Worm (Caenorhabditis elegans) whole organism, L4 larva: ENCODE data around the gene col-69.

ENCODE experiments used
- D1046.2 ChIP-seq: fragments of 200-800 bp; sonication (Bioruptor generic); IDR thresholded peaks from 2 replicates; pipeline ENCODE4 v1.3.6; 2022; ENCODE audit warnings: missing genetic modification characterization, missing compliant biosample characterization
- F37D6.2 ChIP-seq: sonication (generic microtip); optimal IDR thresholded peaks from 2 replicates; lab custom pipeline; 2016; ENCODE audit warnings: mild to moderate bottlenecking, missing genetic modification characterization, missing compliant biosample characterization
- F44E2.7 ChIP-seq: fragments of 200-800 bp; sonication (Bioruptor generic); IDR thresholded peaks from 2 replicates; pipeline ENCODE4 v2.1.2; 2022; ENCODE audit warnings: missing genetic modification characterization, missing compliant biosample characterization
- T20F7.1 ChIP-seq: fragments of 200-800 bp; sonication (Bioruptor generic); optimal IDR thresholded peaks from 2 replicates; lab custom pipeline; 2018; ENCODE audit warnings: mild to moderate bottlenecking, missing genetic modification characterization, missing compliant biosample characterization
- Y5F2A.4 ChIP-seq: fragments of 200-800 bp; sonication (Bioruptor generic); optimal IDR thresholded peaks from 2 replicates; lab custom pipeline; 2018; ENCODE audit warnings: mild to moderate bottlenecking, missing genetic modification characterization, missing compliant biosample characterization
- aha-1 ChIP-seq: fragments of 150-350 bp; peaks from one replicate; lab custom pipeline; 2014; ENCODE audit warnings: missing biosample characterization, missing genetic modification characterization
- aly-2 ChIP-seq: sonication (generic microtip); optimal IDR thresholded peaks from 2 replicates; lab custom pipeline; 2018; ENCODE audit warnings: missing biosample characterization, missing genetic modification characterization
- ceh-28 ChIP-seq: fragments of 150-350 bp; optimal IDR thresholded peaks from 2 replicates; lab custom pipeline; 2014; ENCODE audit warnings: missing biosample characterization, missing genetic modification reagents, missing genetic modification characterization
- dmd-6 ChIP-seq: fragments of 200-800 bp; sonication (Bioruptor generic); IDR thresholded peaks from 2 replicates; pipeline ENCODE4 v1.3.6; 2022; ENCODE audit warnings: missing genetic modification reagents, missing genetic modification characterization, missing compliant biosample characterization
- dpl-1 ChIP-seq: fragments of 150-350 bp; optimal IDR thresholded peaks from 2 replicates; lab custom pipeline; 2014; ENCODE audit warnings: missing biosample characterization, missing genetic modification reagents, missing genetic modification characterization
- fkh-10 ChIP-seq: fragments of 150-350 bp; optimal IDR thresholded peaks from 2 replicates; lab custom pipeline; 2014; ENCODE audit warnings: missing biosample characterization, missing genetic modification reagents, missing genetic modification characterization
- fos-1 ChIP-seq: fragments of 150-350 bp; optimal IDR thresholded peaks from 2 replicates; lab custom pipeline; 2014; ENCODE audit warnings: missing biosample characterization, missing genetic modification characterization
- gei-8 ChIP-seq: fragments of 200-800 bp; sonication (Bioruptor generic); optimal IDR thresholded peaks from 2 replicates; lab custom pipeline; 2018; ENCODE audit warnings: mild to moderate bottlenecking, missing genetic modification characterization, missing compliant biosample characterization
- hif-1 ChIP-seq, 2 experiments: sonication (generic microtip); optimal IDR thresholded peaks; 2 replicates each; lab custom pipeline; 2016 to 2017; ENCODE audit warnings: missing compliant biosample characterization in 2 of 2, missing genetic modification characterization in 2 of 2, missing genetic modification reagents in 2 of 2, missing genotype in 2 of 2, mild to moderate bottlenecking in 1 of 2
- hlh-11 ChIP-seq: fragments of 200-800 bp; sonication (Bioruptor generic); optimal IDR thresholded peaks from 2 replicates; lab custom pipeline; 2018; ENCODE audit warnings: mild to moderate bottlenecking, missing genetic modification characterization, missing compliant biosample characterization
- hlh-30 ChIP-seq: sonication (generic microtip); optimal IDR thresholded peaks from 2 replicates; lab custom pipeline; 2017; ENCODE audit warnings: antibody characterized with exemption, mild to moderate bottlenecking, missing genetic modification characterization, missing compliant biosample characterization; ENCODE audit not compliant: insufficient read depth
- hmg-1.1 ChIP-seq: fragments of 200-800 bp; sonication (Bioruptor generic); IDR thresholded peaks from 2 replicates; pipeline ENCODE4 v1.3.6; 2022; ENCODE audit warnings: missing genetic modification reagents, missing genetic modification characterization, missing compliant biosample characterization
- lsy-2 ChIP-seq, 2 experiments: fragments of 150-350 bp in 1 of 2; sonication (generic microtip) in 1 of 2; optimal IDR thresholded peaks; 2 replicates each; lab custom pipeline; 2014 to 2017; ENCODE audit warnings: missing biosample characterization in 2 of 2, missing genetic modification characterization in 2 of 2
- madf-9 ChIP-seq: fragments of 200-800 bp; sonication (Bioruptor generic); conservative IDR thresholded peaks from 2 replicates; pipeline ENCODE4 v1.3.6; 2022; ENCODE audit warnings: missing genetic modification reagents, missing genetic modification characterization, missing compliant biosample characterization
- mdl-1 ChIP-seq, 2 experiments: fragments of 150-350 bp in 1 of 2; sonication (generic microtip) in 1 of 2; optimal IDR thresholded peaks; 2 replicates each; lab custom pipeline; 2014 to 2017; ENCODE audit warnings: missing biosample characterization in 2 of 2, missing genetic modification characterization in 2 of 2
- mdt-29 ChIP-seq: fragments of 200-800 bp; sonication (Bioruptor generic); IDR thresholded peaks from 2 replicates; pipeline ENCODE4 v1.3.6; 2022; ENCODE audit warnings: missing genetic modification reagents, missing genetic modification characterization, missing compliant biosample characterization
- mep-1 ChIP-seq: fragments of 150-350 bp; sonication (generic microtip); optimal IDR thresholded peaks from 3 replicates; lab custom pipeline; 2014; ENCODE audit warnings: missing biosample characterization, missing genetic modification characterization
- mxl-2 ChIP-seq: fragments of 200-800 bp; sonication (Bioruptor generic); conservative IDR thresholded peaks from 2 replicates; pipeline ENCODE4 v1.3.6; 2022; ENCODE audit warnings: missing genetic modification reagents, missing genetic modification characterization, missing compliant biosample characterization
- nhr-11 ChIP-seq: fragments of 150-350 bp; optimal IDR thresholded peaks from 2 replicates; lab custom pipeline; 2014; ENCODE audit warnings: missing biosample characterization, missing genetic modification characterization
- nhr-28 ChIP-seq: fragments of 150-350 bp; optimal IDR thresholded peaks from 2 replicates; lab custom pipeline; 2014; ENCODE audit warnings: missing biosample characterization, missing genetic modification characterization
- nhr-76 ChIP-seq: fragments of 150-350 bp; optimal IDR thresholded peaks from 2 replicates; lab custom pipeline; 2014; ENCODE audit warnings: missing biosample characterization, missing genetic modification characterization
- nhr-77 ChIP-seq: fragments of 150-350 bp; optimal IDR thresholded peaks from 2 replicates; lab custom pipeline; 2014; ENCODE audit warnings: missing biosample characterization, missing genetic modification characterization
- pha-4 ChIP-seq, 2 experiments: fragments of 150-350 bp in 1 of 2; fragments of 200-800 bp in 1 of 2; sonication (Bioruptor generic) in 1 of 2; IDR thresholded peaks in 1 of 2; optimal IDR thresholded peaks in 1 of 2; 2 replicates each; pipeline versions ENCODE4 v1.3.6 to Lab custom; 2014 to 2022; ENCODE audit warnings: missing genetic modification characterization in 2 of 2, missing genetic modification reagents in 2 of 2, missing biosample characterization in 1 of 2, missing compliant biosample characterization in 1 of 2
- php-3 ChIP-seq: fragments of 200-800 bp; sonication (Bioruptor generic); IDR thresholded peaks from 2 replicates; pipeline ENCODE4 v1.3.6; 2022; ENCODE audit warnings: missing genetic modification reagents, missing genetic modification characterization, missing compliant biosample characterization
- rbr-2 ChIP-seq: sonication (generic microtip); optimal IDR thresholded peaks from 2 replicates; lab custom pipeline; 2016; ENCODE audit warnings: missing genotype, missing genetic modification characterization, missing compliant biosample characterization
- sdz-12 ChIP-seq: fragments of 200-800 bp; sonication (Bioruptor generic); optimal IDR thresholded peaks from 2 replicates; lab custom pipeline; 2018; ENCODE audit warnings: mild to moderate bottlenecking, missing genetic modification characterization, missing compliant biosample characterization
- snpc-1.2 ChIP-seq: fragments of 200-800 bp; sonication (Bioruptor generic); IDR thresholded peaks from 2 replicates; pipeline ENCODE4 v1.3.6; 2022; ENCODE audit warnings: missing genetic modification reagents, missing genetic modification characterization, missing compliant biosample characterization
- snpc-4 ChIP-seq: fragments of 150-350 bp; optimal IDR thresholded peaks from 2 replicates; lab custom pipeline; 2014; ENCODE audit warnings: missing biosample characterization, missing genetic modification characterization
- spr-3 ChIP-seq: fragments of 200-800 bp; sonication (Bioruptor generic); optimal IDR thresholded peaks from 2 replicates; lab custom pipeline; 2018; ENCODE audit warnings: mild to moderate bottlenecking, missing genetic modification characterization, missing compliant biosample characterization
- unc-62 ChIP-seq, 3 experiments: fragments of 150-350 bp in 1 of 3; sonication (generic microtip); optimal IDR thresholded peaks in 2 of 3; peaks in 1 of 3; 1 replicate in 1 of 3; 2 replicates in 2 of 3; lab custom pipeline; 2014 to 2017; ENCODE audit warnings: missing biosample characterization in 3 of 3, missing genetic modification characterization in 3 of 3, missing genetic modification reagents in 3 of 3, missing genotype in 1 of 3
- vab-7 ChIP-seq: fragments of 200-800 bp; sonication (Bioruptor generic); IDR thresholded peaks from 2 replicates; pipeline ENCODE4 v1.3.6; 2022; ENCODE audit warnings: missing genetic modification reagents, missing genetic modification characterization, missing compliant biosample characterization
- zfp-2 ChIP-seq: sonication (generic microtip); optimal IDR thresholded peaks from 2 replicates; lab custom pipeline; 2016; ENCODE audit warnings: mild to moderate bottlenecking, missing genetic modification characterization, missing compliant biosample characterization
- zip-11 ChIP-seq: fragments of 200-800 bp; sonication (Bioruptor generic); IDR thresholded peaks from 2 replicates; pipeline ENCODE4 v1.3.6; 2022; ENCODE audit warnings: missing genetic modification characterization, missing compliant biosample characterization

col-69 gene

DNA sequence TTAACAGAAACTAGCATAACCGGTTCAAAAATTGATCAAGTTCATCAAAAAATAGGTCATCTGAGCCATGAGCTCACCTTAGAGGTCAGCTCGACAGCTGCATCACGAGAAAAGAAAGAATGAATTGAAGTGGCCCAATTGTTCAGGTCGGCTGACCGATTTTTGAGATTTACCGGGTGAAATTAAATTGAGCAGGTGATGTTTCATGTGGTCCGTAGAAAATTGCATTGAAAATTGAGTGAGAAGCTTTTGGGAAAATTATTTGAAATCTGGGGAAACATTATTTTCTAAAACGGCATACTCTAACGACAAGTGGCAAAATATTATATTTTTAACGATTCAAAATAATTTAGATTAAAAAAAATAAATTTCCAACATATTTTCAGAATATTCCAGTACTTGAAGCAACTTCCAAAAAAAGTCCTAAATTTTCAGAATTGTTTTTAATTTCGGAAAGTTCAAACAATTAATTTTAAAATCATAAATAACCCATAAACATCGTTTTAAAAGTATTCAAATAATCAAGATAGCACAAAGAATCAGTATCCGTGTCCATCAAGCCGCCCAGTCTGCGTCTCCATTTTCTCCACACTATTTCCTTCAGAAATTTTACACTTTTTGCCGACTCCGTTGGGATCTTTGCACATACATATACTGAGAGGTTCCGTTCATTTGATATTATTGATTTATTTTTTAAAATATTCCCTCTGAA, 20.2 kb upstream of the col-69 start, which contains the start of gene sgcb-1:
Gene sgcb-1, plus strand, starts transcription at position 662 of the 712 bp plus-strand sequence.
- TF ChIP-seq hlh-11 (tag; lab: Kevin White, UChicago) (peak; percentile 6), snpc-4 (tag; lab: Kevin White, UChicago) (no peak), mep-1 (no peak), unc-62 (GFP tag; optimal IDR thresholded peaks at IDR 0.05 in 1 of 2; lab: Kevin White, UChicago) (no peak), unc-62 (tag; optimal IDR thresholded peaks at IDR 0.05; lab: Kevin White, UChicago) (no peak), dmd-6 (GFP tag; lab: Robert Waterston, UW) (no peak), aha-1 (tag; lab: Kevin White, UChicago) (peak; percentile 56), hlh-30 (peak; percentile 24)
- TF ChIP-seq, all 104 proteins: peak for 3

DNA sequence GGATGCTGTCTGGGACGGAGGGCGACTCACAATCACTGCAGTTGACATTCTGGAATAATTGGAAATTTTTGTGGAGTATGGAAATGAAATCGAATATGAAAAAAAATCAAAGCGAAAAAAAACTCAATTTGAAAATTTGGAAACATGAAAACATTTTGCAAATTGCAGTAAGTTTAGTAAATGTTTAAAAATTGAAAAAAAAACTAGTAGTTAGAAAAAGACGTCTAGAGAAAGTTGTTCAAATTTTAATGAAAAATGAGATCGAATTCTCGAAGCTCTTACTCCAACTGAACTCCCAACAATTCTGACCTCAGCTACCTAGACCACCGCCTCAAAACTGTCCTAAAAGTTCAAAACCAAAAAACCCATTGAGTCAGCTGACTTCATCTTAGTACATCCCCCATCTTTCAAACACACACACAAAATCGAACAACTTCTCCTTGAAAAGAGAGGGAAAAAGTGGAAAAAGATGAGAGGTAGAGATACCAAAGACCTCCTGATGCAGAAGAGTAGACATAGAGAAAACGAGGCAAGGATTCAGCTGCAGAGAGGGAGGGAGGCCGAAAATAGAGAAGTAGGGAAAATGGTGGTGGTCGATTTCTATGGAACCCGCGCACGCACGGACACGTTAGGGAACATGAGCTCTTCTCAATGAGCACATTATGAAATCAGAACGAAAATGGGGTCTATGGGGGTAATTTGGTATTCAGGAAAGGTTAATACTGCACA, 17.7 kb upstream of the col-69 start, which contains the start of gene K01A2.10:
Gene K01A2.10, minus strand, starts transcription at position 51 of the 729 bp plus-strand sequence.
- TF ChIP-seq gei-8 (GFP tag; lab: Kevin White, UChicago) (no peak), unc-62 (GFP tag; optimal IDR thresholded peaks at IDR 0.05 in 1 of 2; lab: Kevin White, UChicago) (peak in 1 of 2 experiments; percentile 55), unc-62 (tag; optimal IDR thresholded peaks at IDR 0.05; lab: Kevin White, UChicago) (no peak), nhr-11 (tag; lab: Kevin White, UChicago) (peak; percentile 42), fkh-10 (GFP tag; lab: Kevin White, UChicago) (peak; percentile 2), F37D6.2 (tag; lab: Kevin White, UChicago) (no peak), hlh-30 (peak; percentile 92), sdz-12 (GFP tag; lab: Kevin White, UChicago) (no peak), ceh-28 (peak; percentile 11), hif-1 (tag; optimal IDR thresholded peaks at IDR 0.05; lab: Kevin White, UChicago) (peak in 1 of 2 experiments; percentile 21), snpc-1.2 (GFP tag; lab: Robert Waterston, UW) (no peak), zip-11 (no peak), hmg-1.1 (GFP tag; lab: Robert Waterston, UW) (peak; percentile 60), dpl-1 (peak; percentile 10), aly-2 (no peak), hlh-11 (tag; lab: Kevin White, UChicago) (peak; percentile 32), vab-7 (GFP tag; lab: Robert Waterston, UW) (no peak), nhr-76 (tag; lab: Kevin White, UChicago) (no peak), T20F7.1 (GFP tag; lab: Kevin White, UChicago) (no peak), nhr-28 (peak; percentile 55), madf-9 (no peak), aha-1 (tag; lab: Kevin White, UChicago) (peak; percentile 94), mdl-1 (tag; optimal IDR thresholded peaks at IDR 0.05; lab: Kevin White, UChicago) (peak in 1 of 2 experiments; percentile 47), Y5F2A.4 (GFP tag; lab: Kevin White, UChicago) (no peak), mep-1 (peak; percentile 46), rbr-2 (tag; lab: Kevin White, UChicago) (peak; percentile 33), zfp-2 (tag; lab: Kevin White, UChicago) (no peak), lsy-2 (tag; optimal IDR thresholded peaks at IDR 0.05; lab: Kevin White, UChicago) (peak; percentile 47 to 64), fos-1 (no peak), D1046.2 (GFP tag; lab: Robert Waterston, UW) (peak; percentile 48; the same call in 1 of the 2 replicates), pha-4 (GFP tag; IDR thresholded peaks at IDR 0.05; lab: Robert Waterston, UW) (no peak), pha-4 (tag; optimal IDR thresholded peaks at IDR 0.05; lab: Kevin White, UChicago) (no peak)

DNA sequence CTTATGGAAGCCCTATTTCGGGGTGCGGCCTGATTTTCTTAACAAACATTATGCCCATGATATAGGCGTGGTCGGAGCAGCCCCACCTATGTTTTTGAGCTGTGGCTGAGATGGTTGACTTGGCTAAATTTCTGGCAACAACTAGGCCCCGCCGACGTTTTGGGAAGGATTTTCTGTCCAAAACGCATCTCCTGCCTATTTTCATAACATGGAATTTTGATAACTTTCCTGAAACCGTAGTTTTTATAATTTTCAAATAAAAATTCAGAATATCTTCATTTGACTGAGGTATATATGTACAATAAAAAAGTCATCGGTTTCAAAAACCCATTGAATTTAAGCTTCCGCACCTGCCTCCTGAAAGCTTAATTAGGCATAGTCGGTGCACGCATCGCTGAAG, 15.6 kb upstream of the col-69 start:
- TF ChIP-seq spr-3 (GFP tag; lab: Kevin White, UChicago) = no peak
- TF ChIP-seq mdt-29 (GFP tag; lab: Robert Waterston, UW) = no peak
- peak in 1 of 2 experiments; percentile 74 for TF ChIP-seq unc-62 (GFP tag; optimal IDR thresholded peaks at IDR 0.05 in 1 of 2; lab: Kevin White, UChicago)
- no peak for TF ChIP-seq unc-62 (tag; optimal IDR thresholded peaks at IDR 0.05; lab: Kevin White, UChicago)
- no peak for TF ChIP-seq mxl-2 (GFP tag; lab: Robert Waterston, UW)
- TF ChIP-seq nhr-77 (tag; lab: Kevin White, UChicago) = no peak
- no peak for TF ChIP-seq php-3 (GFP tag; lab: Robert Waterston, UW)
- TF ChIP-seq F44E2.7 (GFP tag; lab: Robert Waterston, UW) = no peak
- TF ChIP-seq, all 104 proteins: peak for 1
